Worm (Caenorhabditis elegans) whole organism, late embryonic: ENCODE data around the gene nstp-3.
"Not testable (repeated sequence)": the region's sequence is repeated elsewhere in the genome, so short reads cannot be mapped to it uniquely, and the experiment has no call there.

Experiments used
- C08G9.2 ChIP-seq: sonication (generic microtip); optimal IDR thresholded peaks from 2 replicates; lab custom pipeline; 2016; ENCODE audit warnings: mild to moderate bottlenecking, missing genetic modification characterization, moderate library complexity, missing compliant biosample characterization
- T23F11.4 ChIP-seq: fragments of 200-800 bp; sonication (Bioruptor generic); optimal IDR thresholded peaks from 2 replicates; lab custom pipeline; 2018; ENCODE audit warnings: mild to moderate bottlenecking, missing genetic modification characterization, missing compliant biosample characterization
- ama-1 ChIP-seq: fragments of 150-350 bp; optimal IDR thresholded peaks from 2 replicates; lab custom pipeline; 2014
- ceh-30 ChIP-seq: fragments of 150-350 bp; optimal IDR thresholded peaks from 2 replicates; lab custom pipeline; 2014; ENCODE audit warnings: missing biosample characterization, missing genetic modification characterization
- ceh-48 ChIP-seq: sonication (generic microtip); optimal IDR thresholded peaks from 2 replicates; lab custom pipeline; 2016; ENCODE audit warnings: missing genetic modification characterization, inconsistent platforms, missing compliant biosample characterization
- odd-2 ChIP-seq: sonication (generic microtip); optimal IDR thresholded peaks from 2 replicates; lab custom pipeline; 2017; ENCODE audit warnings: antibody characterized with exemption, mild to moderate bottlenecking, missing genetic modification characterization, missing compliant biosample characterization

DNA sequence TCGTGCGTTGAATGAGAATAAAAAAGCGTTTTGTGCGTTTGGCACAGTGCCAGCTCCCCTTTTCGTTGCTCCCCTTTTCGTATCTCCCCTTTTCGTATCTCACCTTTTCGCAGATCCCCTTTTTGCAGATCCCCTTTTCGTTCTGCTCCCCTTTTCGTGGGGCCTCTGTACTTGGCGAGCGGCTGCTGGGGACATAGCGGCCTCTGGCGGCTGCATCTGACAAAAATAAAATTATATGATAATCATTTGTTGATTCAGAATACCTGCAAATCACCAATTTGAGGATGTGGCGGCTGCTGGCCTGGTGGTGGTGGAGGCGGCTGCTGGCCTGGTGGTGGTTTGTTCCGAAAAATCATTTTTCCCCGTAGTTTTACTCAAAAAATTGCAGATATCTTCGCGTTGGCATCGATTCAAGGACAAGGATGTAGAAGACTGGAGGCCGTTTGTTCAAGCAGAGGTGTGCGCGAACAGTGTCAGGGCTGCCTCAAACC is 42.8 kb downstream of the nstp-3 start, which contains the start of gene K09H11.11:
- not testable (repeated sequence) for TF ChIP-seq C08G9.2 (tag; lab: Kevin White, UChicago); ceh-48 (tag; lab: Kevin White, UChicago); ama-1; T23F11.4 (GFP tag; lab: Kevin White, UChicago); ceh-30 (tag; lab: Kevin White, UChicago); odd-2 (tag; lab: Kevin White, UChicago)
